Worm (Caenorhabditis elegans): ENCODE results near the gene F47G3.3.

ce11 chrX:2342859-2343258 is 32.9 kb upstream of the F47G3.3 start, which contains the start of gene nlp-23:
- TF ChIP-seq nhr-12 (tag; optimal IDR thresholded peaks at IDR 0.05) (no peak), ceh-83 (GFP tag; optimal IDR thresholded peaks at IDR 0.05) (no peak), zip-8 (tag; optimal IDR thresholded peaks at IDR 0.05) (no peak), lsy-2 (tag; optimal IDR thresholded peaks at IDR 0.05) (no peak), elt-1 (tag; optimal IDR thresholded peaks at IDR 0.05; ENCODE audit: borderline replicate concordance, insufficient read depth) (no peak), blmp-1 (tag; optimal IDR thresholded peaks at IDR 0.05) (no peak), elt-3 (tag; optimal IDR thresholded peaks at IDR 0.05) (no peak), mab-5 (tag; optimal IDR thresholded peaks at IDR 0.05) (no peak), mep-1 (tag; optimal IDR thresholded peaks at IDR 0.05) (no peak), unc-62 (GFP tag; optimal IDR thresholded peaks at IDR 0.05) (no peak), ztf-11 (tag; optimal IDR thresholded peaks at IDR 0.05) (no peak)
